Fruit fly (Drosophila melanogaster): ENCODE results near the gene CG1236.

The CG1236 gene

DNA sequence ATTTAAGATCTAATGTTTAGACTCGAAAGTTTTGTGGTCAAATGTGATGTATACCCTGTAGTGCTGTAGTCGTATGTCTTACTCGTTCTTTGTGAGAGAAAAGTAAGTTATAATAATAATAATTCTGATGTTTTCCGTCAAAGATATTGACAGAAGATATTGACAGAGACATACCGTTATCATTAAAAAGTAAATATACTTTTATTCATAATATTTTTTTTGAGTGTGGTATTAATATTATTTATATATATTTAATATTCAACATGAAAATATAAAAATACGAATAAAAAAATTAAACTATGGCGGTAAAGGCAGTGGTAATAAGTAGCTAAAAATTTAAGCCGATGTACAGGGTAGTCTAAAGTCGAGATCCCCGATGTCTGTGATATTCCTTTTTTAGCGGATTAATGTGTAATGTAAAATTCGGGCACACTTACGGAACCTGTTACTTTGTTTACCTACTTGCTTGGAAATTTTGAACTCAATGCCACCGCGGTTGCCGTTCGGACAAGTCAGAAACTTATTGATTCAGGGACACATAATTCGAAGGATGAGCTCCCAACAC lies at the start of gene CG1236, which contains the start of gene CG2100:
Gene CG1236, plus strand, starts transcription at position 444 of the 565 bp plus-strand sequence.
Gene CG2100, minus strand, starts transcription at position 51 of the 565 bp plus-strand sequence.
- TF ChIP-seq CG17801 (GFP tag; optimal IDR thresholded peaks at IDR 0.05; ENCODE audit: partially characterized antibody) = peak; percentile 80

DNA sequence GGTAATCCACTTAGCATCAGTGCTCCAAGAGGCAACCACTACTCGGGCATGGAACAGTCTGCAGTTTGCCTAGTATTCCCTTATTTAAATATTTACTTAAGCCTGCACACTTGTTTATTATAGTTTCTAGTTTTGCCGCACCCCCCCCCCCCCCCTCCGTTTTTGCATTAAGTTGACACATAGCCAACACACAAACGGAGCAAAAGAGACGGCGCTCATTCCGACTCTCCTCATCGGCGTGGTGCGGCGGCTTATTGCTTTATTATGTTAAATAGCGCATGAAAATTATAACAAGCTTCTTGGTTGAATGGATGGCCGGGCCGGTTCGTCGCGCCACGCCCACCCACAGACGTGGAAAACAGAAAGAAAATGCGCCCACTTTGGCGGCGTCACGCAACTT lies 46.9 kb upstream of the CG1236 start:
- no peak for TF ChIP-seq CG17801 (GFP tag; optimal IDR thresholded peaks at IDR 0.05; ENCODE audit: partially characterized antibody)

DNA sequence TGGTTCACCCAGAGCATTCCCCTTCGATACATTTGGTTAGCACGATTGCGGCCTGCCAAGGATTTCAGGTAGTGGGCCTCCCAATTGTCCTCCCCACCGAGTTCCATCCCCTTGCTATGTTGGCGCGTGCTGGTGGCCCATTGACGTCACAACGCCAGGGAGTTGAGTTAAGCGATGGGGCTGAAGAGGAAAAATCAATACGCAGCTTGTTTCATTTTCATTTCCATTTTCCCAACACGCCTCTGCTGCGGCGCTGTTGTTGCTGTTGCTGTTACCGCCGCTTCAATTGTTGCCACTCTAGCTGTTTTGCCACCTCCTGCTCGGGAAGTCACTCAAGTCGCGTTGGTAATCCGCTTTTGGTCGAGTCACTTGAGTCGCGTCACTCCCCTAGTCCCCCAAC lies 45.5 kb upstream of the CG1236 start:
- TF ChIP-seq CG17801 (GFP tag; optimal IDR thresholded peaks at IDR 0.05; ENCODE audit: partially characterized antibody) = no peak

DNA sequence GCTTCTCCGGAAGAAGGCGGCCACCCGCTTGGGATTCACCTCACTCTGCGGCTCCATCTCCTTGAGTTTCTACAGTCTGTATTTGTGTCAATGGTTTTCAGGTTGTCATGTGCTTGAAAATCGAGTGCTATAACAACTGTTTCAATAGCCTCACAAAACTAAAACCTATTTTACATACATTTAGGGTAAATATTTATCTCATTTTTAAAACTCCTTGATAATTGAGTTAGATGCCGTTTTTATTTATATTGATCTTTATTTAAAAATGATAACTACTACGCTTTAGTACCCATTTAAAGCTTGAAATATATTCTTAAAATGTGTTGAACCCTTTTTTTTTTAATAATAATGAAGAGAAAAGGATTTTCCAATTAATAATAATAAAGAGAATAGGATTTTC lies 43.4 kb upstream of the CG1236 start, which contains the start of gene CG2104:
Gene CG2104, minus strand, starts transcription at position 101 of the 400 bp plus-strand sequence.
- no peak for TF ChIP-seq CG17801 (GFP tag; optimal IDR thresholded peaks at IDR 0.05; ENCODE audit: partially characterized antibody)

DNA sequence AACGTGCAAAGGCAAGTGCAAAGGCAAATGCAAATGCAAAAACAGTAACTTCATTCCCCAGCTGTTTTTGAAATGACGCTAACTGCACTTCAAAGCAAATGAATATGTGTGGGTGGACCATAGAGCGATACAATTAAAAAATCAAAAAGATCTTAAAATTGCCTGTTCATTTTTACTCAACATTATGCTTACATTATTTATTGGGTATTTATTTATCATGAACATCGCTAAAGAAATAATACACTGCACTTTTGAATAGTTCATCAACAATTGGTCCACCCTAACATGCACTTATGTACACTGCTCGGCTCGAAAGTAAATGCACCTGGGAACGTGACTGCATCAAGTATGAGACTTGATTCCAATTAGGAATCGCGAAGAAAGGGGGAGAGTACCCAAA lies 42.1 kb upstream of the CG1236 start:
- TF ChIP-seq CG17801 (GFP tag; optimal IDR thresholded peaks at IDR 0.05; ENCODE audit: partially characterized antibody) = peak; percentile 95

DNA sequence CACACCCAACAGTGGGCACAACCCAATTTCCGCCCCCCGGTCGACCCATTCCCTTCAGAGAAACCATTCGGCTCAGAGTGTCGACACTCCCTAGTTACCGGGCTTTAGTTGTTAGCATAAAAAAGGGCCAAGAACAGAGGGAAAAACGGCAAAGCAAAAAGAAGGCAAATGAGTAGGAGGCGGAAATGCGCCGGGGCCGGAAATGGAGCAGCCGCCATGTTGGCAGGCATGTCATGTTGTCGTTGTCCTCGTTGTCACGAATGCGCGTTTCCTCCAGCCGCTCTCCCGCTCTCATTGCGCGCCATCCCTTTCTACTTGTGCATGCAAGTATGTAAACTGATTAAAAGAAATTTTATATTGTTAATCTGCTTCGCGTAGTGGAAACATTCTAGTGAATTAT lies 40.2 kb upstream of the CG1236 start:
- TF ChIP-seq CG17801 (GFP tag; optimal IDR thresholded peaks at IDR 0.05; ENCODE audit: partially characterized antibody) = no peak

DNA sequence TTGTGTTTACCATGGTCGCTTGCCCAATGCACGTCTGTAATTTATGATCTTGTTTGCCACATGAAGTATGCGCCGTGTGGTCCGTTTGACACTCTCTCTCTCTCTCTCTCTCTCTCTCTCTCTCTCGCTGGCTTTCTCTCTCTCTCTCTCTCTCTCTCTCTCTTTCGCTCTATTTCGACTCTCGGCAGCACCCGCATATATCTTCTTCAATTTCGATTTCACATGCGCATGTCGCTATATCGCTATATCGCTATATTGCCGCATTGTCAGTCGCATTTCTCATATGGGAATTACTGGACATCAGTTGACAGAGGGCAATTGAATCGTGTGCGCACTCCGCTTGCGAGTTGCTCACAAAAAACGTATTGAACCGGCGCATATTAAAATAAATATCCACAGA lies 35.4 kb upstream of the CG1236 start:
- peak; percentile 11 for TF ChIP-seq CG17801 (GFP tag; optimal IDR thresholded peaks at IDR 0.05; ENCODE audit: partially characterized antibody)

DNA sequence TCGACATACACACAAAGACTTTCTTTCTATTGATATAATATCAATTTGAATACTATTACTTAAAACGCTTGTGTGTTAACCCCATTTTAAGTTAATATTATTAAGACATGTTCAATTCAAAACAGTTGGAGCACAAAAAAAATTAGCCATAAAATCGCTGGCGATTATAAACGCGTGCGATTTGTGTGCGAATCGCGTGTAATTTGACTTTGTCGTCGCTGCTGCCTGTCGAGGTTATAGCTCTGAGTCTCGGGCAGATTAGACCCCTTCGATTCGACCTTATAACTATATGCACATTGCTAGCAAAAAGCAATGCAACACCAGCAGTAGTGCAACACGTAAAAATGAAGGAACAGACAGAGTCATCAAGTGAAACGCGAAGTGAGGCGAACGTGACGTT lies 31.6 kb upstream of the CG1236 start:
- no peak for TF ChIP-seq CG17801 (GFP tag; optimal IDR thresholded peaks at IDR 0.05; ENCODE audit: partially characterized antibody)

DNA sequence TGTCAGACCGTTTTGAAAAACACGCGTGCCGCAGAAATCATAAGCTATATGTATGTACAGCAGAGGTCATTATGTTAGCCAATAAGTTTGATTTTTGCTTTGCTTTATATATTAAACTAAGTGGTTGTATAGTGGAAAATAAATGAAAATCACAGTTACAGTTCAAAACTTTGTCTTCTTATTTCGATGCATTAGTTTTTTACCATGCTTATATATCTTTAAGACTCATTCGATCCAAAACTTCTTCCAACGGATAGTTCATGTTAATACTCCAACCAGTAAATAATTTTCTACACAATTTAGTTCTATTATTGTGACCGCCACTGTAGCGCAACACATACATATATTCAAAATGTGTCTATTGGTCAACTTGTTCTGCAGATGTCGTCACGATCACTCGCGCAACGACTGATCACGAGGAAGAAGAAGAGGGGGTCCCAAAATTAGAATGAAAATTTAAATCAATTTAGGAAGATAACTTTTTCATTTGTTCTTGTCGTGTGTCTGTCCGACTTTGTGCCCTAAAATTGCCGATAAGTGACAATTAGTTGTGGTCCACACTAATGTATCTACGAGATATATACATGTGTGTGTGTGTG lies 31.0 kb upstream of the CG1236 start:
- peak; percentile 54 for TF ChIP-seq CG17801 (GFP tag; optimal IDR thresholded peaks at IDR 0.05; ENCODE audit: partially characterized antibody)

DNA sequence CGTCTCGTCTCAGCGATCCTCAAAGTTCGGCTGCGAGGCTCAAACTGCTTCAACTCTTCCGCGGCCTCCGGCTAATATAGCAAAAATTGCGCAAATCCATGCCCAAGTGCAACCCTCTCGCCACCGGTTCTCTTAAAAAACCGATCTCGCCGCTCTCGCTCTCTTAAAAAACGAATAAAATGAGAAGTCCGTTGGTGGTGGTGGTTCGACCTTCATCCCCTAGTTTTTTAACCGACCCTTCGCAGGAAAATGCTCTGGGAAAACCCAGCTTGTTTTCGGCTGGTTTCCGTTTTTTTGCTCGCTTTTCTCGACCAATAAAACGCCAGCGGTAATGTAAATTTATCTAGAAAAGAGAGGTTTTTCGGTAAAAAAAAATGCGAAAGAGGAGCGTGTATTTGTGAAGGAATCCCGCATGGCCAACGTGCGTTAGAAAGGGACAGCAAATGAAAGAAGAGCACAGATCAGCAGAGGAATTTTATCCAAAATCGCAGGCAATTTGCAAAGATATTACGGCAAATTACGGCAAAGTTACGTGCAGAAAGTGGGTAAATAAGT lies 19.7 kb upstream of the CG1236 start, which contains the start of gene cas:
Gene cas, minus strand, starts transcription at position 51 of the 555 bp plus-strand sequence.
- no peak for TF ChIP-seq CG17801 (GFP tag; optimal IDR thresholded peaks at IDR 0.05; ENCODE audit: partially characterized antibody)

DNA sequence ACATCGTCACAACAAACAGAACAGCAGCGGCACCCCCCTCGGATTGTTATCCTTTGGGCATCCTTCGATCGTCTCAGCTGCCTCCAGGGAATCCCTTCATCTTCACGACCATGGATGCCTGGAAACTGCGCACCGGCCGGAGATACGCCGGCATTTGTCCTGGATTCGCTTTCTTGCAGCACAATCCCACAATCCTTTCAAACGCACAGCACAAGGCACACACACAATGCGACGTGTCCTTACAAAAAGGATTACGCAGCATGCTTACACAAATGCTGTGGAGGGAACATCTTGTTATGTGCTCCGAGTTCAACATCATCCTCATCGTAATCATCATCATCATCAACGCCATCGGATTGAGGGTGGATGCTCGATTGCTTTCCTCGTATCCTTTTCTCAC lies 13.4 kb upstream of the CG1236 start:
- no peak for TF ChIP-seq CG17801 (GFP tag; optimal IDR thresholded peaks at IDR 0.05; ENCODE audit: partially characterized antibody)

DNA sequence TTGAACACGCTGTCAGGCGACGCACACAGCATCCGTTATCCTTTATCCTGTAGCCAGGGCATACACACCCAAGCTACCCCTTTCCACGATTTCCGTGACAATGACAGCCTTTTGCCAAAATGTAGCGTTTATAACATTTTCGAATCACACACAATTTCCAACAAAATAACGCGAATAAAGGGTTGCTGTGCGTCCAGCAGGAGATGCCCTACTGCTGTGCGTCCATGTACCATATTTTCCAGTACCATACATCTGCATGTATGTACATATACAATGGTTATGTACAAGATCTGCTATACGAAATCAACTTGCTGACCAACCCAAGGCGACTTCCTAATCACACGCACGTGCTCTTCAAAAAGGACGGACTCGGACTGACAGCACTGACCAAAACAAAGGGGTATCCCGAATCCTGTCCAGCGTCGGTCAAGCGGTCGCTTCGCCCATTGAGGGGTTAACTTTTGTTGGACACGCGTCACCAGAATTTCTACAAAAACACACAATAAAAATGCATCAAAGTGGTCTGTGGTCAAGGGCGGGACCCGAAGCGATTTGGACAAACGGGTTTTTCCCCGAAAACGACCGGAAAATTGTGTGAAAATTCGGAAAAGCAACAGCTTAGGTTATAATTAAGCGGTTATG lies 8.7 kb upstream of the CG1236 start:
- no peak for TF ChIP-seq CG17801 (GFP tag; optimal IDR thresholded peaks at IDR 0.05; ENCODE audit: partially characterized antibody)

DNA sequence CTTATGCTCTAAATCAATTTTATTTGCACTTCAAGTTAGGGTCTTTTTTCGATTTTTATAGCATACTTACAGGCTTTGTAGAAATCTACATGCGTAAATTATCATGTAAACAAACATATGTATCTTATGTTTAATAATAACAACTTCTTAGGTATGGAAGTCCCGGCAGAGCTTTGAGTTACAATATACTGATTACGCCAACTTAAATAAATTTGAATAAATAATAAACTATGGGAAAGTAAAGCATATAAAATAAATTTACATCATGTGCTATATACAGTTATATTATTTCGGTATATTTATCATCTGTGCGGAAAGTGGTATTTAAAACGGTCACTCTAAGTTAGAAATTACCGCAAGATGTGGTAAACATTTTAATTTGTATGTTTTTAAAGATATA lies 3.4 kb upstream of the CG1236 start, which contains the start of gene CG1239:
Gene CG1239, plus strand, starts transcription at position 333 of the 400 bp plus-strand sequence.
- no peak for TF ChIP-seq CG17801 (GFP tag; optimal IDR thresholded peaks at IDR 0.05; ENCODE audit: partially characterized antibody)

DNA sequence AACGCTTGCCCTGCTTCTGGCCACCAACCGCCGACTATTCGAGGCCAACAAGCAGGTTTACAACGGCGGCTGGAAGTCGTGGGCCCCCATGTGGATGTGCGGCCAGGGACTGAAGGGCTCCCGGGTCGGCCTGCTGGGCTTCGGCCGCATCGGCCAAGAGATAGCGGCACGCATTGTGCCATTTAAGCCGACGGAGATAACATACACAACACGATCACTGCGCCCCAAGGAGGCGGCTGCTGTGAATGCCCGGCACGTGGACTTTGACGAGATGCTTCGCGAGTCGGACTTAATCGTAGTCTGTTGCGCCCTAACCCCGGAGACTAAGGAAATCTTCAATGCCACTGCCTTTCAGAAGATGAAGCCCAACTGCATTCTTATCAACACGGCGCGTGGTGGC lies 715 bp downstream of the CG1236 start:
- no peak for TF ChIP-seq CG17801 (GFP tag; optimal IDR thresholded peaks at IDR 0.05; ENCODE audit: partially characterized antibody)

DNA sequence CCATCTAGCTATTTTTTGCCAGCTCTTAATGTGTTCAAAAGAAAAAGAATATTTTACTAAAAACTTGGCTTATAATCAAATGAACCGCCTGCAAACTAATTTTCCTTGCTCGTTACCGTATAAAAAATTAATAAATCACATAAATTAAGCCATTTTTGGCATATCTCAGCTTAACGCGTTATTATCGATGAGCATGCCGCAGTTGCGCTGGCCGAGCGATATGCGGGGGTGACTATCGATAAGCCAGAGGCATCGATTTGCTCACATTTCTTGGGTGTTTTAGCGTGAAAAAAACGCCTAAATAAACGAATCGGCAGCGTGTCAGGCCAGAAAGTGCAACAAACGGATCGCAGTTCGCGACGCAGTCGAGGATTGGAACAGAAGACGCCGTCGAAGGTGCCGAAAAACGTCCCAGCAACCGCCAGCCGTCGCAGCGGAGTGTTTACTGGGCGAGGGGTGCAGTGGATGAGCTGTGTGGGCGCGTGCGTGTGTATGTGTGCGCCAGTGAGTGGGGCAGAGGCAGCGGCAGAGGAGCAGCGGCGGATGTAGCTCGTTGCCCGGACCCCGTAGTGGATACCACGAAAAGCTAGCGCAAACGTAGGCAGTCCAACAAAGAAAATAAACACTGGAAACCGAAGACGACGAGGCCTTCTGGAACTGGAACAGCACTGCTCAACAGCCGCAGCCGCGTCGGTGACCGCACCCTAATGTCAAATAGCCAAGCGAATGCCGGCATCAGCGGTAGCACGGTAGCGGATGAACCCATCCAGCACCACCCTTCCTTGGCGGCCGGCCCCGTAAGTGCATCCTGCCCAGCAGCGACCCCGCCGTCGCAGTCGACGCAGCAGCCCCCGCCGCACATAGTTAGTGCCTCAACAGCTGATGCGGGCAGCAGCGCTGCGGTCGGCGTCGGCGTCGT lies 6.0 kb downstream of the CG1236 start, which contains the start of the genes Sym and Madm:
Gene Sym, minus strand, starts transcription at position 199 of the 919 bp plus-strand sequence.
Gene Madm, plus strand, starts transcription at position 233 of the 919 bp plus-strand sequence.
- peak; percentile 2 for TF ChIP-seq CG17801 (GFP tag; optimal IDR thresholded peaks at IDR 0.05; ENCODE audit: partially characterized antibody)
